Fruit fly (Drosophila melanogaster) whole organism, embryonic: Measurements from ENCODE around the gene CG42819.

Experiments
- CG3726 ChIP-seq: fragments of 200-800 bp; sonication (Bioruptor generic); IDR thresholded peaks from 3 replicates; pipeline ENCODE4, ENCODE4 v1.3.6; 2022; ENCODE audit warnings: missing biosample characterization, missing genetic modification characterization
- CG9932 ChIP-seq: fragments of 200-800 bp; sonication (Bioruptor generic); IDR thresholded peaks from 2 replicates; pipeline ENCODE4 v1.3.6; 2022; ENCODE audit warnings: missing biosample characterization, missing genetic modification characterization
- Dek ChIP-seq: fragments of 200-800 bp; sonication (Bioruptor generic); optimal IDR thresholded peaks from 3 replicates; lab custom pipeline; 2019; ENCODE audit warnings: missing biosample characterization, mild to moderate bottlenecking, missing genetic modification characterization, moderate library complexity
- Trl ChIP-seq, 3 experiments: fragments of >200 bp in 2 of 3; fragments of 200-800 bp in 1 of 3; sonication (Bioruptor generic) in 1 of 3; optimal IDR thresholded peaks; 2 replicates in 1 of 3; 3 replicates in 2 of 3; lab custom pipeline; 2016 to 2017; ENCODE audit warnings: missing biosample characterization in 1 of 3, missing genetic modification characterization in 1 of 3
- crc ChIP-seq: fragments of 200-800 bp; sonication (Bioruptor generic); optimal IDR thresholded peaks from 2 replicates; lab custom pipeline; 2016; ENCODE audit warnings: missing biosample characterization, missing genetic modification characterization
- gsb-n ChIP-seq: fragments of 200-800 bp; sonication (Bioruptor generic); optimal IDR thresholded peaks from 3 replicates; lab custom pipeline; 2018; ENCODE audit warnings: missing biosample characterization, mild to moderate bottlenecking, missing genetic modification characterization
- wek ChIP-seq: fragments of 200-800 bp; sonication (Bioruptor generic); optimal IDR thresholded peaks from 3 replicates; lab custom pipeline; 2018; ENCODE audit warnings: missing biosample characterization, mild to moderate bottlenecking, missing genetic modification characterization, moderate library complexity

DNA sequence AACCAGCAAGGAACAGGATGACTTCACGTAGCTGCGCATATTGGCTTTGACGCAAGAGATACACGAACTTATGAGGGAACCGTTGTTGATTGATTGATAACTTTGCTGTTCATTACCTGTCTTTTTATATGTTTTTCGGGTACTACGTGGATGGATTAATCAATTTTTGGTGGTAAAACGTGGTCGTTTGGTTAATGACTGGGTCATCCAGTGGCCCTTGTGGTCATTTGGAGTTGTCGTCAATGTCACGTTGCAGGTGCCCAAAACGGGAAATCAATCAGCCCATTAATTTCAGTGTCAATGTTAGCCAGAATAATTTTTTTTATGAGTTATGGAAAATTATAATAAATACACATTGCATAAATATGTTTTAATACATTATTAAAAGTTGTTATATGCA lies at the start of gene CG42819:
- no peak for TF ChIP-seq Dek
- no peak for TF ChIP-seq Trl (optimal IDR thresholded peaks at IDR 0.05; lab: Kevin White, UChicago)
- no peak for TF ChIP-seq Trl (GFP tag; optimal IDR thresholded peaks at IDR 0.05; lab: Kevin White, UChicago)
- TF ChIP-seq CG9932 (GFP tag; lab: Robert Waterston, UW), result no peak
- no peak for TF ChIP-seq CG3726
- TF ChIP-seq gsb-n (tag; lab: Kevin White, UChicago), result no peak
- TF ChIP-seq wek, result no peak
- no peak for TF ChIP-seq crc
